Fruit fly (Drosophila melanogaster) whole organism, embryonic: Measurements from ENCODE around the gene Pdi.

ENCODE experiments used
- B-H1 ChIP-seq: fragments of 200-800 bp; sonication (Bioruptor generic); IDR thresholded peaks from 3 replicates; pipeline ENCODE4 v1.3.6; 2022; ENCODE audit warnings: missing biosample characterization, missing genetic modification characterization
- B-H2 ChIP-seq: fragments of 200-800 bp; sonication (Bioruptor generic); optimal IDR thresholded peaks from 2 replicates; lab custom pipeline; 2018; ENCODE audit warnings: missing biosample characterization, mild to moderate bottlenecking, missing genetic modification characterization
- CG11560 ChIP-seq: fragments of 200-800 bp; sonication (Bioruptor generic); IDR thresholded peaks from 3 replicates; pipeline ENCODE4 v1.3.6; 2022; ENCODE audit warnings: missing biosample characterization, missing genetic modification characterization
- CG13624 ChIP-seq: fragments of 200-800 bp; sonication (Bioruptor generic); optimal IDR thresholded peaks from 2 replicates; lab custom pipeline; 2016; ENCODE audit warnings: missing biosample characterization, missing genetic modification characterization
- CG14860 ChIP-seq: fragments of 200-800 bp; sonication (Bioruptor generic); IDR thresholded peaks from 3 replicates; pipeline ENCODE4 v1.3.6; 2022; ENCODE audit warnings: missing biosample characterization, missing genetic modification characterization; ENCODE audit not compliant: partially characterized antibody
- CG15601 ChIP-seq: fragments of 200-800 bp; sonication (Bioruptor generic); optimal IDR thresholded peaks from 3 replicates; lab custom pipeline; 2019; ENCODE audit warnings: missing biosample characterization, mild to moderate bottlenecking, missing genetic modification characterization, moderate library complexity
- CG18599 ChIP-seq: fragments of 200-800 bp; sonication (Bioruptor generic); optimal IDR thresholded peaks from 3 replicates; lab custom pipeline; 2017; ENCODE audit warnings: missing biosample characterization, missing genetic modification characterization, mild to moderate bottlenecking, moderate library complexity, missing genetic modification reagents
- CG2120 ChIP-seq: fragments of 200-800 bp; sonication (Bioruptor generic); optimal IDR thresholded peaks from 3 replicates; lab custom pipeline; 2016; ENCODE audit warnings: missing biosample characterization, missing genetic modification characterization
- CG2199 ChIP-seq: fragments of 200-800 bp; sonication (Bioruptor generic); IDR thresholded peaks from 3 replicates; pipeline ENCODE4 v1.3.6; 2022; ENCODE audit warnings: missing biosample characterization, missing genetic modification characterization
- CG3163 ChIP-seq: fragments of 200-800 bp; sonication (Bioruptor generic); optimal IDR thresholded peaks from 3 replicates; lab custom pipeline; 2016; ENCODE audit warnings: missing biosample characterization, missing genetic modification characterization
- CG3281 ChIP-seq: fragments of 200-800 bp; sonication (Bioruptor generic); optimal IDR thresholded peaks from 3 replicates; lab custom pipeline; 2017; ENCODE audit warnings: missing biosample characterization, mild to moderate bottlenecking, missing genetic modification characterization
- CG4360 ChIP-seq: fragments of 200-800 bp; sonication (Bioruptor generic); IDR thresholded peaks from 2 replicates; pipeline ENCODE4 v1.3.6; 2022; ENCODE audit warnings: missing biosample characterization, missing genetic modification characterization
- CG7963 ChIP-seq: fragments of 200-800 bp; sonication (Bioruptor generic); IDR thresholded peaks from 3 replicates; pipeline ENCODE4 v1.3.6; 2022; ENCODE audit warnings: missing biosample characterization, missing genetic modification characterization; ENCODE audit not compliant: partially characterized antibody
- CG8924 ChIP-seq: fragments of 200-800 bp; optimal IDR thresholded peaks from 3 replicates; lab custom pipeline; 2019; ENCODE audit warnings: missing biosample characterization, mild to moderate bottlenecking, missing genetic modification characterization, moderate library complexity
- CG9437 ChIP-seq: fragments of 200-800 bp; sonication (Bioruptor generic); optimal IDR thresholded peaks from 2 replicates; lab custom pipeline; 2018; ENCODE audit warnings: missing biosample characterization, mild to moderate bottlenecking, missing genetic modification characterization
- Dll ChIP-seq: fragments of 200-800 bp; sonication (Bioruptor generic); IDR thresholded peaks from 4 replicates; pipeline ENCODE4 v1.3.6; 2022; ENCODE audit warnings: missing biosample characterization, missing genetic modification characterization; ENCODE audit not compliant: partially characterized antibody
- Doc3 ChIP-seq: fragments of 200-800 bp; sonication (Bioruptor generic); IDR thresholded peaks from 3 replicates; pipeline ENCODE4 v1.3.6; 2022; ENCODE audit warnings: missing biosample characterization, missing genetic modification characterization; ENCODE audit not compliant: partially characterized antibody
- Drgx ChIP-seq: fragments of 200-800 bp; sonication (Bioruptor generic); IDR thresholded peaks from 2 replicates; pipeline ENCODE4 v1.3.6; 2022; ENCODE audit warnings: missing biosample characterization, missing genetic modification characterization
- ERR ChIP-seq: fragments of 200-800 bp; sonication (Bioruptor generic); optimal IDR thresholded peaks from 2 replicates; lab custom pipeline; 2016; ENCODE audit warnings: missing biosample characterization, missing genetic modification characterization
- Mad ChIP-seq: fragments of 200-800 bp; sonication (Bioruptor generic); optimal IDR thresholded peaks from 2 replicates; lab custom pipeline; 2016; ENCODE audit warnings: missing biosample characterization, missing genetic modification characterization
- Med ChIP-seq: fragments of 200-800 bp; sonication (Bioruptor generic); peaks from one replicate; lab custom pipeline; 2016; ENCODE audit warnings: missing biosample characterization, missing genetic modification characterization, mild to moderate bottlenecking, inconsistent platforms, moderate library complexity
- Oaz ChIP-seq: fragments of 200-800 bp; sonication (Bioruptor generic); IDR thresholded peaks from 2 replicates; pipeline ENCODE4 v1.3.6; 2022; ENCODE audit warnings: missing biosample characterization, missing genetic modification characterization
- Opbp ChIP-seq: fragments of 200-800 bp; sonication (Bioruptor generic); IDR thresholded peaks from 3 replicates; pipeline ENCODE4 v1.3.6; 2022; ENCODE audit warnings: missing biosample characterization, missing genetic modification characterization; ENCODE audit not compliant: partially characterized antibody
- Pdp1 ChIP-seq, 2 experiments: fragments of 200-800 bp; sonication (Bioruptor generic); optimal IDR thresholded peaks; 3 replicates each; lab custom pipeline; 2016; ENCODE audit warnings: missing biosample characterization in 2 of 2, missing genetic modification characterization in 2 of 2, mild to moderate bottlenecking in 1 of 2, moderate library complexity in 1 of 2
- Ssrp ChIP-seq: fragments of 200-800 bp; sonication (Bioruptor generic); optimal IDR thresholded peaks from 2 replicates; lab custom pipeline; 2018; ENCODE audit warnings: missing biosample characterization, mild to moderate bottlenecking, missing genetic modification characterization, moderate library complexity
- Trl ChIP-seq, 3 experiments: fragments of >200 bp in 2 of 3; fragments of 200-800 bp in 1 of 3; sonication (Bioruptor generic) in 1 of 3; optimal IDR thresholded peaks; 2 replicates in 1 of 3; 3 replicates in 2 of 3; lab custom pipeline; 2016 to 2017; ENCODE audit warnings: missing biosample characterization in 1 of 3, missing genetic modification characterization in 1 of 3
- Xrp1 ChIP-seq: fragments of 200-800 bp; sonication (Bioruptor generic); IDR thresholded peaks from 2 replicates; pipeline ENCODE4 v1.3.6; 2022; ENCODE audit warnings: missing biosample characterization, missing genetic modification characterization
- amos ChIP-seq: fragments of 200-800 bp; sonication (Bioruptor generic); IDR thresholded peaks from 2 replicates; pipeline ENCODE4 v1.3.6; 2022; ENCODE audit warnings: missing biosample characterization, missing genetic modification characterization; ENCODE audit not compliant: partially characterized antibody
- caup ChIP-seq: fragments of 200-800 bp; sonication (Bioruptor generic); optimal IDR thresholded peaks from 3 replicates; lab custom pipeline; 2017; ENCODE audit warnings: missing biosample characterization, mild to moderate bottlenecking, missing genetic modification characterization, moderate library complexity; ENCODE audit not compliant: severe bottlenecking
- cg ChIP-seq: fragments of 200-800 bp; sonication (Bioruptor generic); optimal IDR thresholded peaks from 3 replicates; lab custom pipeline; 2019; ENCODE audit warnings: missing biosample characterization, mild to moderate bottlenecking, missing genetic modification characterization, moderate library complexity
- dpn ChIP-seq, 2 experiments: fragments of 200-800 bp; sonication (Bioruptor generic); optimal IDR thresholded peaks; 3 replicates each; lab custom pipeline; 2016; ENCODE audit warnings: missing biosample characterization in 2 of 2, missing genetic modification characterization in 2 of 2
- fd64A ChIP-seq: fragments of 200-800 bp; sonication (Bioruptor generic); optimal IDR thresholded peaks from 3 replicates; lab custom pipeline; 2018; ENCODE audit warnings: missing biosample characterization, mild to moderate bottlenecking, missing genetic modification characterization
- grau ChIP-seq: fragments of 200-800 bp; optimal IDR thresholded peaks from 3 replicates; lab custom pipeline; 2019; ENCODE audit warnings: missing biosample characterization, mild to moderate bottlenecking, missing genetic modification characterization, moderate library complexity
- grn ChIP-seq: fragments of 200-800 bp; sonication (Bioruptor generic); optimal IDR thresholded peaks from 3 replicates; lab custom pipeline; 2017; ENCODE audit warnings: missing biosample characterization, missing genetic modification characterization
- ind ChIP-seq: fragments of 200-800 bp; sonication (Bioruptor generic); optimal IDR thresholded peaks from 3 replicates; lab custom pipeline; 2016; ENCODE audit warnings: missing biosample characterization, missing genetic modification characterization
- lilli ChIP-seq: fragments of 200-800 bp; sonication (Bioruptor generic); optimal IDR thresholded peaks from 3 replicates; lab custom pipeline; 2016; ENCODE audit warnings: missing biosample characterization, missing genetic modification characterization
- nerfin-1 ChIP-seq: fragments of 200-800 bp; sonication (Bioruptor generic); optimal IDR thresholded peaks from 3 replicates; lab custom pipeline; 2019; ENCODE audit warnings: missing biosample characterization, mild to moderate bottlenecking, missing genetic modification characterization, moderate library complexity
- phol ChIP-seq: fragments of 200-800 bp; sonication (Bioruptor generic); optimal IDR thresholded peaks from 3 replicates; lab custom pipeline; 2018; ENCODE audit warnings: missing biosample characterization, mild to moderate bottlenecking, missing genetic modification characterization, moderate library complexity
- pros ChIP-seq: fragments of 200-800 bp; sonication (Bioruptor generic); optimal IDR thresholded peaks from 3 replicates; lab custom pipeline; 2019; ENCODE audit warnings: missing biosample characterization, mild to moderate bottlenecking, missing genetic modification characterization, moderate library complexity
- row ChIP-seq: fragments of 200-800 bp; sonication (Bioruptor generic); IDR thresholded peaks from 3 replicates; pipeline ENCODE4 v1.3.6; 2022; ENCODE audit warnings: missing biosample characterization, missing genetic modification characterization
- schlank ChIP-seq: fragments of 200-800 bp; sonication (Bioruptor generic); optimal IDR thresholded peaks from 2 replicates; lab custom pipeline; 2018; ENCODE audit warnings: missing biosample characterization, mild to moderate bottlenecking, missing genetic modification characterization
- sens ChIP-seq: fragments of 200-800 bp; sonication (Bioruptor generic); peaks from one replicate; lab custom pipeline; 2016; ENCODE audit warnings: missing biosample characterization, missing genetic modification characterization
- sqz ChIP-seq: fragments of 200-800 bp; sonication (Bioruptor generic); optimal IDR thresholded peaks from 3 replicates; lab custom pipeline; 2018; ENCODE audit warnings: missing biosample characterization, mild to moderate bottlenecking, missing genetic modification characterization
- tgo ChIP-seq: fragments of 200-800 bp; sonication (Bioruptor generic); IDR thresholded peaks from 3 replicates; pipeline ENCODE4 v1.3.6; 2022; ENCODE audit warnings: missing biosample characterization, missing genetic modification characterization
- vvl ChIP-seq: fragments of 200-800 bp; sonication (Bioruptor generic); IDR thresholded peaks from 2 replicates; pipeline ENCODE4 v1.3.6; 2022; ENCODE audit warnings: missing biosample characterization, missing genetic modification characterization
- yki ChIP-seq: fragments of >200 bp; optimal IDR thresholded peaks from 3 replicates; lab custom pipeline; 2018

Pdi gene

dm6 chr3L:15093929-15094588 lies 48.6 kb downstream of the Pdi start (continued):
- no peak for TF ChIP-seq CG14860
- TF ChIP-seq Trl (optimal IDR thresholded peaks at IDR 0.05; lab: Kevin White, UChicago): peak; percentile 64 to 71
- no peak for TF ChIP-seq Trl (GFP tag; optimal IDR thresholded peaks at IDR 0.05; lab: Kevin White, UChicago)
- TF ChIP-seq schlank (tag; lab: Kevin White, UChicago): no peak
- no peak; the same call in 2 of the 3 replicates for TF ChIP-seq B-H1 (GFP tag; lab: Robert Waterston, UW)
- TF ChIP-seq Dll (GFP tag; lab: Robert Waterston, UW): peak; percentile 61; the same call in 2 of the 4 replicates
- no peak for TF ChIP-seq CG7963 (GFP tag; lab: Robert Waterston, UW)
- no peak for TF ChIP-seq Mad (GFP tag; lab: Kevin White, UChicago)
- peak; percentile 14 for TF ChIP-seq CG15601 (tag; lab: Kevin White, UChicago)
- 0 out of 3 replicates have a peak, but pooled peaks have one; percentile 19 for TF ChIP-seq Doc3 (GFP tag; lab: Robert Waterston, UW)
- peak; percentile 8 for TF ChIP-seq Ssrp
- TF ChIP-seq Med: peak; percentile 84
- peak in 1 of 2 experiments; percentile 5 for TF ChIP-seq dpn (GFP tag; optimal IDR thresholded peaks at IDR 0.05; lab: Kevin White, UChicago)
- no peak for TF ChIP-seq tgo
- 0 out of 2 replicates have a peak, but pooled peaks have one; percentile 28 for TF ChIP-seq vvl (GFP tag; lab: Robert Waterston, UW)
- peak; percentile 9 for TF ChIP-seq CG13624 (GFP tag; lab: Kevin White, UChicago)
- peak; percentile 26 for TF ChIP-seq CG8924 (tag; lab: Kevin White, UChicago)
- peak; percentile 5 for TF ChIP-seq phol (tag; lab: Kevin White, UChicago)
- peak; percentile 18 for TF ChIP-seq nerfin-1 (tag; lab: Kevin White, UChicago)
- TF ChIP-seq B-H2 (GFP tag; lab: Kevin White, UChicago): no peak
- TF ChIP-seq caup: no peak
- TF ChIP-seq lilli (GFP tag; lab: Kevin White, UChicago): peak; percentile 21
- peak; percentile 93 for TF ChIP-seq grau (tag; lab: Kevin White, UChicago)
- TF ChIP-seq pros (GFP tag; lab: Kevin White, UChicago): no peak
- peak; percentile 56 for TF ChIP-seq sqz (GFP tag; lab: Kevin White, UChicago)
- TF ChIP-seq fd64A (GFP tag; lab: Kevin White, UChicago): no peak
- peak; percentile 2 for TF ChIP-seq CG3281 (GFP tag; lab: Kevin White, UChicago)
- TF ChIP-seq row (GFP tag; lab: Robert Waterston, UW): peak; percentile 45; the same call in 1 of the 3 replicates
- peak; percentile 8; the same call in 1 of the 2 replicates for TF ChIP-seq amos (GFP tag; lab: Robert Waterston, UW)
- TF ChIP-seq Drgx (GFP tag; lab: Robert Waterston, UW): peak; percentile 48
- peak; percentile 26 for TF ChIP-seq CG2120 (GFP tag; lab: Kevin White, UChicago)
- peak; percentile 68 for TF ChIP-seq cg (GFP tag; lab: Kevin White, UChicago)

dm6 chr3L:15089887-15090679 lies 52.6 kb downstream of the Pdi start:
- TF ChIP-seq CG11560 (tag; lab: Robert Waterston, UW) (no peak), yki (lab: Kevin White, UChicago) (peak; percentile 5), Opbp (peak; percentile 37; the same call in 1 of the 3 replicates), grn (GFP tag; lab: Kevin White, UChicago) (no peak), sens (GFP tag; lab: Kevin White, UChicago) (peak; percentile 64), ind (GFP tag; lab: Kevin White, UChicago) (no peak), CG4360 (GFP tag; lab: Robert Waterston, UW) (0 out of 2 replicates have a peak, but pooled peaks have one; percentile 8), CG3163 (peak; percentile 13), Oaz (GFP tag; lab: Robert Waterston, UW) (no peak), CG18599 (GFP tag; lab: Kevin White, UChicago) (no peak), CG9437 (GFP tag; lab: Kevin White, UChicago) (peak; percentile 39), ERR (GFP tag; lab: Kevin White, UChicago) (no peak), CG3281 (GFP tag; lab: Kevin White, UChicago) (no peak), Xrp1 (no peak), Trl (optimal IDR thresholded peaks at IDR 0.05; lab: Kevin White, UChicago) (peak; percentile 63 to 71), Trl (GFP tag; optimal IDR thresholded peaks at IDR 0.05; lab: Kevin White, UChicago) (no peak), Pdp1 (GFP tag; optimal IDR thresholded peaks at IDR 0.05; lab: Kevin White, UChicago) (peak in 1 of 2 experiments; percentile 49), CG2199 (GFP tag; lab: Robert Waterston, UW) (peak; percentile 16; the same call in 1 of the 3 replicates)
